Fruit fly (Drosophila melanogaster) whole organism, pupa: ENCODE measurements around the gene Sse.

Experiments used
- CG10348 ChIP-seq: fragments of 200-800 bp; sonication (Bioruptor generic); IDR thresholded peaks from 2 replicates; pipeline ENCODE4 v1.3.6; 2022; ENCODE audit warnings: missing biosample characterization, missing genetic modification characterization
- CG12605 ChIP-seq: fragments of 200-800 bp; sonication (Bioruptor generic); IDR thresholded peaks from 2 replicates; pipeline ENCODE4 v1.3.6; 2022; ENCODE audit warnings: missing biosample characterization, missing genetic modification characterization
- CG13204 ChIP-seq: fragments of 200-800 bp; sonication (Bioruptor generic); optimal IDR thresholded peaks from 2 replicates; lab custom pipeline; 2018; ENCODE audit warnings: missing biosample characterization, mild to moderate bottlenecking, missing genetic modification characterization, moderate library complexity
- CG15710 ChIP-seq: fragments of 200-800 bp; sonication (Bioruptor generic); optimal IDR thresholded peaks from 2 replicates; lab custom pipeline; 2018; ENCODE audit warnings: missing biosample characterization, mild to moderate bottlenecking, missing genetic modification characterization, moderate library complexity
- CG34367 ChIP-seq: fragments of 200-800 bp; sonication (Bioruptor generic); optimal IDR thresholded peaks from 2 replicates; lab custom pipeline; 2018; ENCODE audit warnings: missing biosample characterization, mild to moderate bottlenecking, missing genetic modification characterization
- CG8159 ChIP-seq: fragments of 200-800 bp; sonication (Bioruptor generic); optimal IDR thresholded peaks from 3 replicates; lab custom pipeline; 2018; ENCODE audit warnings: missing biosample characterization, mild to moderate bottlenecking, missing genetic modification characterization, moderate library complexity
- CG8301 ChIP-seq: fragments of 200-800 bp; sonication (Bioruptor generic); optimal IDR thresholded peaks from 2 replicates; lab custom pipeline; 2018; ENCODE audit warnings: missing biosample characterization, mild to moderate bottlenecking, missing genetic modification characterization
- D1 ChIP-seq: fragments of 200-800 bp; sonication (Bioruptor generic); optimal IDR thresholded peaks from 2 replicates; lab custom pipeline; 2018; ENCODE audit warnings: missing biosample characterization, mild to moderate bottlenecking, missing genetic modification characterization, moderate library complexity
- EcR ChIP-seq: fragments of 200-800 bp; sonication (Bioruptor generic); optimal IDR thresholded peaks from 3 replicates; lab custom pipeline; 2019; ENCODE audit warnings: missing biosample characterization, missing genetic modification characterization, mild to moderate bottlenecking, moderate library complexity, missing genetic modification reagents
- Ets98B ChIP-seq: fragments of 200-800 bp; sonication (Bioruptor generic); IDR thresholded peaks from 2 replicates; pipeline ENCODE4 v1.3.6; 2022; ENCODE audit warnings: missing biosample characterization, missing genetic modification characterization
- Pif1A ChIP-seq: fragments of 200-800 bp; sonication (Bioruptor generic); optimal IDR thresholded peaks from 3 replicates; lab custom pipeline; 2016; ENCODE audit warnings: missing biosample characterization, missing genetic modification characterization
- Snoo ChIP-seq: fragments of 200-800 bp; sonication (Bioruptor generic); optimal IDR thresholded peaks from 3 replicates; lab custom pipeline; 2017; ENCODE audit warnings: missing biosample characterization, mild to moderate bottlenecking, missing genetic modification characterization, inconsistent platforms
- gl ChIP-seq: fragments of 200-800 bp; sonication (Bioruptor generic); optimal IDR thresholded peaks from 2 replicates; lab custom pipeline; 2018; ENCODE audit warnings: missing biosample characterization, mild to moderate bottlenecking, missing genetic modification characterization
- rn ChIP-seq: fragments of 200-800 bp; sonication (Bioruptor generic); IDR thresholded peaks from 2 replicates; pipeline ENCODE4 v1.3.6; 2022; ENCODE audit warnings: missing biosample characterization, missing genetic modification characterization

dm6 chr3L:5643733-5644132 is 18.3 kb downstream of the Sse start:
- TF ChIP-seq EcR (GFP tag; lab: Kevin White, UChicago) (no peak), CG13204 (GFP tag; lab: Kevin White, UChicago) (no peak), CG10348 (GFP tag; lab: Robert Waterston, UW) (no peak), CG8301 (tag; lab: Kevin White, UChicago) (no peak), CG15710 (tag; lab: Kevin White, UChicago) (no peak), CG34367 (tag; lab: Kevin White, UChicago) (no peak), Pif1A (GFP tag; lab: Kevin White, UChicago) (no peak), gl (tag; lab: Kevin White, UChicago) (no peak), CG8159 (tag; lab: Kevin White, UChicago) (no peak), rn (GFP tag; lab: Robert Waterston, UW) (no peak), Ets98B (GFP tag; lab: Robert Waterston, UW) (no peak), Snoo (tag; lab: Kevin White, UChicago) (no peak), CG12605 (no peak), D1 (tag; lab: Kevin White, UChicago) (no peak)
